Worm (Caenorhabditis elegans) whole organism, L4 larva: ENCODE measurements around the gene C40H1.7.
A peak's percentile ranks its signal among the peaks of the same experiment; 100 is the strongest.

Source experiments
- D1046.2 ChIP-seq: fragments of 200-800 bp; sonication (Bioruptor generic); IDR thresholded peaks from 2 replicates; pipeline ENCODE4 v1.3.6; 2022; ENCODE audit warnings: missing genetic modification characterization, missing compliant biosample characterization
- F49E8.2 ChIP-seq: sonication (generic microtip); optimal IDR thresholded peaks from 2 replicates; lab custom pipeline; 2016; ENCODE audit warnings: missing compliant biosample characterization, mild to moderate bottlenecking, missing genetic modification characterization, borderline replicate concordance
- Y105C5A.15 ChIP-seq: fragments of 200-800 bp; sonication (Bioruptor generic); IDR thresholded peaks from 2 replicates; pipeline ENCODE4 v1.3.6; 2022; ENCODE audit warnings: missing genetic modification characterization, missing compliant biosample characterization
- aha-1 ChIP-seq: fragments of 150-350 bp; peaks from one replicate; lab custom pipeline; 2014; ENCODE audit warnings: missing biosample characterization, missing genetic modification characterization
- ama-1 ChIP-seq: fragments of 150-350 bp; optimal IDR thresholded peaks from 2 replicates; lab custom pipeline; 2014; ENCODE audit warnings: inconsistent platforms, mixed read lengths
- ceh-44 ChIP-seq: fragments of 200-800 bp; sonication (Bioruptor generic); IDR thresholded peaks from 2 replicates; pipeline ENCODE4 v1.3.6; 2022; ENCODE audit warnings: missing genetic modification reagents, missing genetic modification characterization, missing compliant biosample characterization
- ceh-82 ChIP-seq: sonication (generic microtip); optimal IDR thresholded peaks from 2 replicates; lab custom pipeline; 2017; ENCODE audit warnings: missing biosample characterization, missing genetic modification characterization
- ces-1 ChIP-seq: fragments of 150-350 bp; sonication (generic microtip); optimal IDR thresholded peaks from 4 replicates; lab custom pipeline; 2014; ENCODE audit warnings: missing biosample characterization, missing genetic modification reagents, missing genetic modification characterization
- daf-19 ChIP-seq: fragments of 200-800 bp; sonication (Bioruptor generic); conservative IDR thresholded peaks from 2 replicates; pipeline ENCODE4 v1.3.6; 2022; ENCODE audit warnings: missing genetic modification characterization, missing compliant biosample characterization
- dmd-6 ChIP-seq: fragments of 200-800 bp; sonication (Bioruptor generic); IDR thresholded peaks from 2 replicates; pipeline ENCODE4 v1.3.6; 2022; ENCODE audit warnings: missing genetic modification reagents, missing genetic modification characterization, missing compliant biosample characterization
- dpl-1 ChIP-seq: fragments of 150-350 bp; optimal IDR thresholded peaks from 2 replicates; lab custom pipeline; 2014; ENCODE audit warnings: missing biosample characterization, missing genetic modification reagents, missing genetic modification characterization
- dve-1 ChIP-seq: sonication (generic microtip); optimal IDR thresholded peaks from 2 replicates; lab custom pipeline; 2017; ENCODE audit warnings: antibody characterized with exemption, mild to moderate bottlenecking, missing genetic modification characterization, missing compliant biosample characterization; ENCODE audit not compliant: insufficient read depth
- hlh-11 ChIP-seq: fragments of 200-800 bp; sonication (Bioruptor generic); optimal IDR thresholded peaks from 2 replicates; lab custom pipeline; 2018; ENCODE audit warnings: mild to moderate bottlenecking, missing genetic modification characterization, missing compliant biosample characterization
- hlh-30 ChIP-seq: sonication (generic microtip); optimal IDR thresholded peaks from 2 replicates; lab custom pipeline; 2017; ENCODE audit warnings: antibody characterized with exemption, mild to moderate bottlenecking, missing genetic modification characterization, missing compliant biosample characterization; ENCODE audit not compliant: insufficient read depth
- lin-29 ChIP-seq: fragments of 200-800 bp; sonication (Bioruptor generic); IDR thresholded peaks from 2 replicates; pipeline ENCODE4 v1.3.6; 2022; ENCODE audit warnings: missing genetic modification reagents, missing genetic modification characterization, missing compliant biosample characterization
- madf-5 ChIP-seq, 2 experiments: fragments of 200-800 bp; sonication (Bioruptor generic); IDR thresholded peaks; 2 replicates each; pipeline ENCODE4 v1.3.6; 2022; ENCODE audit warnings: missing compliant biosample characterization in 2 of 2, missing genetic modification characterization in 2 of 2
- mdl-1 ChIP-seq, 2 experiments: fragments of 150-350 bp in 1 of 2; sonication (generic microtip) in 1 of 2; optimal IDR thresholded peaks; 2 replicates each; lab custom pipeline; 2014 to 2017; ENCODE audit warnings: missing biosample characterization in 2 of 2, missing genetic modification characterization in 2 of 2
- mdt-29 ChIP-seq: fragments of 200-800 bp; sonication (Bioruptor generic); IDR thresholded peaks from 2 replicates; pipeline ENCODE4 v1.3.6; 2022; ENCODE audit warnings: missing genetic modification reagents, missing genetic modification characterization, missing compliant biosample characterization
- mxl-3 ChIP-seq: fragments of 200-800 bp; sonication (Bioruptor generic); optimal IDR thresholded peaks from 2 replicates; lab custom pipeline; 2018; ENCODE audit warnings: mild to moderate bottlenecking, missing genetic modification characterization, missing compliant biosample characterization
- nhr-111 ChIP-seq: fragments of 200-800 bp; sonication (Bioruptor generic); optimal IDR thresholded peaks from 2 replicates; lab custom pipeline; 2018; ENCODE audit warnings: mild to moderate bottlenecking, missing genetic modification characterization, missing compliant biosample characterization
- nhr-237 ChIP-seq: sonication (generic microtip); optimal IDR thresholded peaks from 2 replicates; lab custom pipeline; 2017; ENCODE audit warnings: missing biosample characterization, missing genetic modification characterization
- nhr-28 ChIP-seq: fragments of 150-350 bp; optimal IDR thresholded peaks from 2 replicates; lab custom pipeline; 2014; ENCODE audit warnings: missing biosample characterization, missing genetic modification characterization
- nhr-48 ChIP-seq: sonication (generic microtip); optimal IDR thresholded peaks from 2 replicates; lab custom pipeline; 2016; ENCODE audit warnings: mild to moderate bottlenecking, missing genetic modification characterization, missing compliant biosample characterization
- nhr-6 ChIP-seq: fragments of 150-350 bp; optimal IDR thresholded peaks from 2 replicates; lab custom pipeline; 2014; ENCODE audit warnings: missing biosample characterization, missing genetic modification characterization
- sdz-12 ChIP-seq: fragments of 200-800 bp; sonication (Bioruptor generic); optimal IDR thresholded peaks from 2 replicates; lab custom pipeline; 2018; ENCODE audit warnings: mild to moderate bottlenecking, missing genetic modification characterization, missing compliant biosample characterization
- set-16 ChIP-seq: fragments of 200-800 bp; sonication (Bioruptor generic); IDR thresholded peaks from 2 replicates; pipeline ENCODE4 v1.3.6; 2022; ENCODE audit warnings: missing genetic modification reagents, missing genetic modification characterization, missing compliant biosample characterization
- spr-3 ChIP-seq: fragments of 200-800 bp; sonication (Bioruptor generic); optimal IDR thresholded peaks from 2 replicates; lab custom pipeline; 2018; ENCODE audit warnings: mild to moderate bottlenecking, missing genetic modification characterization, missing compliant biosample characterization
- unc-130 ChIP-seq: sonication (generic microtip); optimal IDR thresholded peaks from 2 replicates; lab custom pipeline; 2016; ENCODE audit warnings: missing genetic modification reagents, missing genetic modification characterization, missing compliant biosample characterization
- unc-39 ChIP-seq: sonication (generic microtip); optimal IDR thresholded peaks from 2 replicates; lab custom pipeline; 2017; ENCODE audit warnings: missing biosample characterization, missing genetic modification characterization
- unc-62 ChIP-seq, 3 experiments: fragments of 150-350 bp in 1 of 3; sonication (generic microtip); optimal IDR thresholded peaks in 2 of 3; peaks in 1 of 3; 1 replicate in 1 of 3; 2 replicates in 2 of 3; lab custom pipeline; 2014 to 2017; ENCODE audit warnings: missing biosample characterization in 3 of 3, missing genetic modification characterization in 3 of 3, missing genetic modification reagents in 3 of 3, missing genotype in 1 of 3
- zag-1 ChIP-seq: fragments of 150-350 bp; optimal IDR thresholded peaks from 2 replicates; lab custom pipeline; 2014; ENCODE audit warnings: missing biosample characterization, missing genetic modification characterization
- zfp-3 ChIP-seq: fragments of 200-800 bp; sonication (Bioruptor generic); conservative IDR thresholded peaks from 2 replicates; pipeline ENCODE4 v1.3.6; 2022; ENCODE audit warnings: missing genetic modification reagents, missing genetic modification characterization, missing compliant biosample characterization

Gene C40H1.7

DNA sequence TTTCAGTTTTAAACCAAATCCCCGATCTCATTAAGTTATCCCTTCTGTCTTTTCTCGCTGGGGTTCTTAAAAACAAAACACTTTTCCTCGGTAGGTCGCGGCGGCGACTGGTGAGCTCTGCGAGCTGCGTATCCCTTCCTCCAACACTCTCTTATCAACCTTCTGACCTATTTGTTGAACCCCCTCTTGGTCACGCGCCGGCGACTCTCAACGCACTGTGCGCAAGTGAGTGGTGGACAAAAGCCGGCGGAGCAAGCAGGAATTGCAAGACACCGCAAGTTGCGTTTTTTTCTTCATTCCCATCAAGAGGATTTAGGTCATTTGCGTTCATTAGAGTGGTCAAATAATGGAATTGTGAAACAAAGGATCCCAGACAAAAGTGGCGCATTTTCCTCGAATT lies 29.0 kb downstream of the C40H1.7 start:
- TF ChIP-seq set-16 (GFP tag; lab: Robert Waterston, UW): peak; percentile 53
- no peak for TF ChIP-seq nhr-6
- no peak for TF ChIP-seq mxl-3 (GFP tag; lab: Kevin White, UChicago)
- peak; percentile 79 for TF ChIP-seq hlh-30
- peak; percentile 26 for TF ChIP-seq hlh-11 (tag; lab: Kevin White, UChicago)

ce11 chrIII:9355412-9355969 lies 30.7 kb downstream of the C40H1.7 start, which contains the start of gene chtb-1:
TSS of gene chtb-1 (minus strand) at chrIII:9355462.
- TF ChIP-seq mdt-29 (GFP tag; lab: Robert Waterston, UW): no peak
- no peak for TF ChIP-seq dve-1 (tag; lab: Kevin White, UChicago)
- no peak for TF ChIP-seq zfp-3 (GFP tag; lab: Robert Waterston, UW)
- TF ChIP-seq mdl-1 (tag; optimal IDR thresholded peaks at IDR 0.05; lab: Kevin White, UChicago): no peak
- TF ChIP-seq sdz-12 (GFP tag; lab: Kevin White, UChicago): no peak
- TF ChIP-seq nhr-237 (tag; lab: Kevin White, UChicago): no peak
- no peak for TF ChIP-seq unc-39
- peak; percentile 52 for TF ChIP-seq set-16 (GFP tag; lab: Robert Waterston, UW)
- TF ChIP-seq, all 104 proteins: peak for 1

ce11 chrIII:9359060-9359459 lies 34.2 kb downstream of the C40H1.7 start, which contains the start of gene K04H4.5:
TSS of gene K04H4.5 (plus strand) at chrIII:9359360.
- no peak for TF ChIP-seq nhr-111 (GFP tag; lab: Kevin White, UChicago)
- no peak for TF ChIP-seq zag-1 (tag; lab: Kevin White, UChicago)
- TF ChIP-seq madf-5 (GFP tag; IDR thresholded peaks at IDR 0.05; lab: Robert Waterston, UW): no peak
- no peak for TF ChIP-seq lin-29 (GFP tag; lab: Robert Waterston, UW)
- no peak for TF ChIP-seq dpl-1

ce11 chrIII:9361228-9361627 lies 36.4 kb downstream of the C40H1.7 start, which contains the start of gene flp-25:
TSS of gene flp-25 (plus strand) at chrIII:9361528.
- TF ChIP-seq aha-1 (peak; percentile 80), ceh-82 (tag; lab: Kevin White, UChicago) (no peak)

DNA sequence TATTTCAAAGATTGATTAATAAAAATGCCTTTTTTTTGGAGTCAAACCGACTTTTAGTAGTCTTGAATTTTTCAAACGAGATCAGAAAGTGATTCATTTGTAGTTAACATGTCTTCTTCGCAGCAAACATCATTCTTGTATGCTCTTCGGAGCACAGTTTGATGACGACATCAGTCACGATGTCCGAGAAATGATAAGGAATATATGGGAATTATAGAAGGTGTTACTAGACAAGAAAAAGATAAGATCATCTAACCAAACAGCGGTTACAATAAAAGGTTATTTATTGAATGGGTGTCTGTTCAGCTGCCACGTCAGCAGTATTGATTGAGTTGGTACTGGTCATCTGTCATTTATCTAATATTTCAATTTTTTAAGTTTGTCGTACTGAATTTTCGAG lies 41.6 kb downstream of the C40H1.7 start:
- no peak for TF ChIP-seq unc-130 (GFP tag; lab: Kevin White, UChicago)
- no peak for TF ChIP-seq daf-19 (GFP tag; lab: Robert Waterston, UW)
- peak; percentile 29; the same call in 1 of the 2 replicates for TF ChIP-seq dmd-6 (GFP tag; lab: Robert Waterston, UW)
- TF ChIP-seq nhr-28: peak; percentile 65
- peak in 1 of 2 experiments; percentile 83 for TF ChIP-seq unc-62 (GFP tag; optimal IDR thresholded peaks at IDR 0.05 in 1 of 2; lab: Kevin White, UChicago)
- no peak for TF ChIP-seq unc-62 (tag; optimal IDR thresholded peaks at IDR 0.05; lab: Kevin White, UChicago)

ce11 chrIII:9366971-9367370 lies 42.1 kb downstream of the C40H1.7 start, which contains the start of gene crn-6:
TSS of gene crn-6 (plus strand) at chrIII:9367271.
- TF ChIP-seq Y105C5A.15 (GFP tag; lab: Robert Waterston, UW) (no peak), spr-3 (GFP tag; lab: Kevin White, UChicago) (no peak), F49E8.2 (tag; lab: Kevin White, UChicago) (no peak), mdl-1 (tag; optimal IDR thresholded peaks at IDR 0.05; lab: Kevin White, UChicago) (no peak), ama-1 (no peak), ces-1 (GFP tag; lab: Kevin White, UChicago) (no peak), nhr-48 (tag; lab: Kevin White, UChicago) (no peak), ceh-44 (GFP tag; lab: Robert Waterston, UW) (no peak), D1046.2 (no peak)
